Fruit fly (Drosophila melanogaster) whole organism, wandering third instar larva: Measurements from ENCODE around the gene Gfat2.

Source experiments
- Abd-B ChIP-seq: fragments of >200 bp; optimal IDR thresholded peaks from 2 replicates; lab custom pipeline; 2017; ENCODE audit warnings: missing biosample characterization, missing genetic modification characterization
- CG32264 ChIP-seq: fragments of 200-800 bp; sonication (Bioruptor generic); optimal IDR thresholded peaks from 2 replicates; lab custom pipeline; 2016; ENCODE audit warnings: missing biosample characterization, missing genetic modification characterization
- CG9705 ChIP-seq: fragments of 200-800 bp; sonication (Bioruptor generic); optimal IDR thresholded peaks from 2 replicates; lab custom pipeline; 2018; ENCODE audit warnings: missing biosample characterization, mild to moderate bottlenecking, missing genetic modification characterization
- CrebA ChIP-seq: fragments of 200-800 bp; sonication (Bioruptor generic); optimal IDR thresholded peaks from 2 replicates; lab custom pipeline; 2016; ENCODE audit warnings: missing biosample characterization, mild to moderate bottlenecking, missing genetic modification characterization, borderline replicate concordance
- Dif ChIP-seq: fragments of 200-275, 200-300 bp; sonication (Bioruptor generic); optimal IDR thresholded peaks from 2 replicates; lab custom pipeline; 2018; ENCODE audit warnings: missing biosample characterization, missing genetic modification characterization; ENCODE audit not compliant: partially characterized antibody
- GATAd ChIP-seq: sonication (Bioruptor generic); optimal IDR thresholded peaks from 2 replicates; lab custom pipeline; 2016; ENCODE audit warnings: missing biosample characterization, missing genetic modification characterization
- HLH106 ChIP-seq: fragments of 200-800 bp; optimal IDR thresholded peaks from 3 replicates; lab custom pipeline; 2019; ENCODE audit warnings: missing biosample characterization, mild to moderate bottlenecking, missing genetic modification characterization, moderate library complexity
- Hnf4 ChIP-seq: fragments of 200-800 bp; sonication (Bioruptor generic); optimal IDR thresholded peaks from 2 replicates; lab custom pipeline; 2016; ENCODE audit warnings: missing biosample characterization, mild to moderate bottlenecking, missing genetic modification characterization
- Hr78 ChIP-seq: fragments of >200 bp; optimal IDR thresholded peaks from 2 replicates; lab custom pipeline; 2017; ENCODE audit warnings: missing biosample characterization, missing genetic modification characterization
- Hr83 ChIP-seq: fragments of 200-300 bp; sonication (Bioruptor generic); optimal IDR thresholded peaks from 2 replicates; lab custom pipeline; 2016; ENCODE audit warnings: missing biosample characterization, mild to moderate bottlenecking, missing genetic modification characterization, moderate library complexity; ENCODE audit not compliant: poor library complexity, severe bottlenecking
- Jra ChIP-seq: sonication (Bioruptor generic); optimal IDR thresholded peaks from 2 replicates; lab custom pipeline; 2016; ENCODE audit warnings: missing biosample characterization, missing genetic modification characterization
- Mio ChIP-seq: sonication (Bioruptor generic); optimal IDR thresholded peaks from 2 replicates; lab custom pipeline; 2016; ENCODE audit warnings: missing biosample characterization, missing genetic modification characterization
- Myc ChIP-seq: fragments of >200 bp; optimal IDR thresholded peaks from 2 replicates; lab custom pipeline; 2017
- OdsH ChIP-seq: fragments of 200-800 bp; sonication (Bioruptor generic); optimal IDR thresholded peaks from 2 replicates; lab custom pipeline; 2016; ENCODE audit warnings: missing biosample characterization, mild to moderate bottlenecking, missing genetic modification characterization
- Rel ChIP-seq, 2 experiments: fragments of 200-800 bp; sonication (Bioruptor generic) in 1 of 2; optimal IDR thresholded peaks; 2 replicates in 1 of 2; 3 replicates in 1 of 2; lab custom pipeline; 2016 to 2019; ENCODE audit warnings: mild to moderate bottlenecking in 2 of 2, missing biosample characterization in 2 of 2, missing genetic modification characterization in 2 of 2, moderate library complexity in 1 of 2
- Sp1 ChIP-seq: fragments of 200-800 bp; sonication (Bioruptor generic); optimal IDR thresholded peaks from 3 replicates; lab custom pipeline; 2019; ENCODE audit warnings: missing biosample characterization, mild to moderate bottlenecking, missing genetic modification characterization, moderate library complexity
- Vsx2 ChIP-seq: fragments of 200-300, 225-300 bp; sonication (Bioruptor generic); optimal IDR thresholded peaks from 2 replicates; lab custom pipeline; 2018; ENCODE audit warnings: missing biosample characterization, missing genetic modification characterization; ENCODE audit not compliant: partially characterized antibody
- br ChIP-seq: fragments of 200-800 bp; sonication (Bioruptor generic); optimal IDR thresholded peaks from 2 replicates; lab custom pipeline; 2016; ENCODE audit warnings: missing biosample characterization, missing genetic modification characterization
- brk ChIP-seq: fragments of 200-800 bp; sonication (Bioruptor generic); optimal IDR thresholded peaks from 2 replicates; lab custom pipeline; 2016; ENCODE audit warnings: missing biosample characterization, mild to moderate bottlenecking, missing genetic modification characterization
- dl ChIP-seq, 2 experiments: fragments of 175-275, 200-275 bp in 1 of 2; fragments of 200-275 bp in 1 of 2; sonication (Bioruptor generic); optimal IDR thresholded peaks; lab custom pipeline; 2018; ENCODE audit warnings: mild to moderate bottlenecking in 2 of 2, missing biosample characterization in 2 of 2, missing genetic modification characterization in 2 of 2, moderate library complexity in 2 of 2; ENCODE audit not compliant: partially characterized antibody in 2 of 2, insufficient read depth in 1 of 2
- dmrt93B ChIP-seq: fragments of 200-800 bp; sonication (Bioruptor generic); optimal IDR thresholded peaks from 2 replicates; lab custom pipeline; 2018; ENCODE audit warnings: missing biosample characterization, mild to moderate bottlenecking, missing genetic modification characterization
- dsf ChIP-seq: sonication (Bioruptor generic); optimal IDR thresholded peaks from 2 replicates; lab custom pipeline; 2016; ENCODE audit warnings: missing biosample characterization, missing genetic modification characterization, borderline replicate concordance
- ey ChIP-seq: fragments of 200-800 bp; sonication (Bioruptor generic); optimal IDR thresholded peaks from 2 replicates; lab custom pipeline; 2016; ENCODE audit warnings: missing biosample characterization, missing genetic modification characterization
- foxo ChIP-seq, 2 experiments: fragments of 200-800 bp; sonication (Bioruptor generic); optimal IDR thresholded peaks; 2 replicates in 1 of 2; 3 replicates in 1 of 2; lab custom pipeline; 2016 to 2017; ENCODE audit warnings: missing biosample characterization in 2 of 2, missing genetic modification characterization in 2 of 2
- fru ChIP-seq: fragments of 200-800 bp; sonication (Bioruptor generic); optimal IDR thresholded peaks from 3 replicates; lab custom pipeline; 2016; ENCODE audit warnings: missing biosample characterization, mild to moderate bottlenecking, missing genetic modification characterization
- h ChIP-seq: fragments of 200-800 bp; sonication (Bioruptor generic); optimal IDR thresholded peaks from 3 replicates; lab custom pipeline; 2016; ENCODE audit warnings: missing biosample characterization, mild to moderate bottlenecking, missing genetic modification characterization
- jim ChIP-seq: fragments of 175-275, 200-325 bp; sonication (Bioruptor generic); optimal IDR thresholded peaks from 2 replicates; lab custom pipeline; 2016; ENCODE audit warnings: missing biosample characterization, mild to moderate bottlenecking, missing genetic modification characterization
- lola ChIP-seq: fragments of >200 bp; optimal IDR thresholded peaks from 2 replicates; lab custom pipeline; 2017; ENCODE audit warnings: missing biosample characterization, missing genetic modification characterization
- pan ChIP-seq: fragments of >200 bp; optimal IDR thresholded peaks from 2 replicates; lab custom pipeline; 2017
- psq ChIP-seq: fragments of 200-800 bp; sonication (Bioruptor generic); optimal IDR thresholded peaks from 3 replicates; lab custom pipeline; 2017; ENCODE audit warnings: missing biosample characterization, mild to moderate bottlenecking, missing genetic modification characterization, moderate library complexity
- rgr ChIP-seq: fragments of 200-800 bp; sonication (Bioruptor generic); optimal IDR thresholded peaks from 3 replicates; lab custom pipeline; 2016; ENCODE audit warnings: missing biosample characterization, mild to moderate bottlenecking, missing genetic modification characterization
- sage ChIP-seq: fragments of 200-800 bp; sonication (Bioruptor generic); optimal IDR thresholded peaks from 2 replicates; lab custom pipeline; 2016; ENCODE audit warnings: missing biosample characterization, mild to moderate bottlenecking, missing genetic modification characterization
- sv ChIP-seq: fragments of 200-800 bp; sonication (Bioruptor generic); optimal IDR thresholded peaks from 3 replicates; lab custom pipeline; 2016; ENCODE audit warnings: missing biosample characterization, missing genetic modification characterization
- tai ChIP-seq: sonication (Bioruptor generic); optimal IDR thresholded peaks from 2 replicates; lab custom pipeline; 2016; ENCODE audit warnings: missing biosample characterization, missing genetic modification characterization
- usp ChIP-seq: fragments of >200 bp; optimal IDR thresholded peaks from 2 replicates; lab custom pipeline; 2017; ENCODE audit warnings: missing biosample characterization, missing genetic modification characterization
- woc ChIP-seq: sonication (Bioruptor generic); optimal IDR thresholded peaks from 2 replicates; lab custom pipeline; 2016; ENCODE audit warnings: missing biosample characterization, mild to moderate bottlenecking, missing genetic modification characterization

Gfat2 gene

DNA sequence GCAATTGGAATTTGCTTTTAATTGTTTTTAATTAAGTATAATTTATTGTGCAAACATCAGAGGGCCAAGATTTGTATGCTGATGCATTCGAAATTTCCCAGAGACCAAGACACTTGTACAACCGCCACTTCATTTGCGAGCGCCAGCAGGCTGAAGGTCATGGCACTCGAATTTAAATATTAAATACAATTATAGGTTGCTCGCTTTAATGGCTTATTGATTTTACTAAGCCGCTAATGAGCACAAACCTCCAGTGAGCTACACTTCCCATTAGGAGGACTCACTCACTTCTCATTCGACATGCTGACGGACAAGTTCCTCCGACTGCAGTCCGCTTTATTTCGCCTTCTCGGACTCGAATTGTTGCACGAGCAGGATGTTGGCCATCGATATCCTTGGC, 12.4 kb upstream of the Gfat2 start, which contains the start of gene Or98b:
Gene Or98b, plus strand, starts transcription at position 301 of the 400 bp plus-strand sequence.
- no peak for TF ChIP-seq Vsx2 (GFP tag; lab: Kevin White, UChicago)
- TF ChIP-seq Hr78 (GFP tag; lab: Kevin White, UChicago) = no peak
- TF ChIP-seq OdsH (GFP tag; lab: Kevin White, UChicago) = no peak
- TF ChIP-seq usp (GFP tag; lab: Kevin White, UChicago) = no peak
- no peak for TF ChIP-seq pan (lab: Kevin White, UChicago)
- TF ChIP-seq dmrt93B (GFP tag; lab: Kevin White, UChicago) = no peak
- no peak for TF ChIP-seq jim
- TF ChIP-seq Myc (lab: Kevin White, UChicago) = no peak
- TF ChIP-seq HLH106 = no peak
- TF ChIP-seq foxo (GFP tag; optimal IDR thresholded peaks at IDR 0.05; lab: Kevin White, UChicago) = no peak
- TF ChIP-seq fru (GFP tag; lab: Kevin White, UChicago) = no peak
- no peak for TF ChIP-seq Dif (GFP tag; lab: Kevin White, UChicago)
- TF ChIP-seq Hnf4 = no peak
- TF ChIP-seq psq (GFP tag; lab: Kevin White, UChicago) = no peak
- no peak for TF ChIP-seq CrebA
- no peak for TF ChIP-seq GATAd (GFP tag; lab: Kevin White, UChicago)
- TF ChIP-seq dsf (GFP tag; lab: Kevin White, UChicago) = no peak
- TF ChIP-seq CG32264 = no peak
- no peak for TF ChIP-seq rgr (GFP tag; lab: Kevin White, UChicago)

- peak; percentile 76 for TF ChIP-seq Myc (lab: Kevin White, UChicago)
- no peak for TF ChIP-seq brk (GFP tag; lab: Kevin White, UChicago)
These were observed 5.7 kb upstream of the Gfat2 start for dm6 chr3R:28345287-28345686.

DNA sequence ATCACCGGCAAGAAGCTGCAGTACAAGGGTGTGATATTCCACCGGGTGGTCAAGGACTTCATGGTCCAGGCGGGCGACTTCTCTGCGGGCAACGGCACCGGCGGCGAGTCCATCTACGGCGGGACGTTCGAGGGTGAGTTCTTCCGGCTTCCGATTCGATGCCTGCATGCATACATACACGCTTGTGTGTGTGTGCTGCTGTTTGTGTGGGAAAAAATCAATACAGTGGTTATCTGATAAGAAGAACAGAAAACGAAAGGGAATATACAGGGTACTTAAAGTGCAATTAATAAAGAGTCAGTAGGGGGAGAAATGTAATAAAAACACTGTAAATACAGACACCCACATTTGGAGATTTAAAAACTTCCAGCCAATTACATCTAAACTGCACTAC, 1.0 kb upstream of the Gfat2 start:
- no peak for TF ChIP-seq GATAd (GFP tag; lab: Kevin White, UChicago)
- TF ChIP-seq dsf (GFP tag; lab: Kevin White, UChicago) = no peak
- peak in 1 of 2 experiments; percentile 61 for TF ChIP-seq foxo (GFP tag; optimal IDR thresholded peaks at IDR 0.05; lab: Kevin White, UChicago)
- no peak for TF ChIP-seq Hr83 (GFP tag; lab: Kevin White, UChicago)
- TF ChIP-seq HLH106 = peak; percentile 22
- no peak for TF ChIP-seq Mio (GFP tag; lab: Kevin White, UChicago)
- TF ChIP-seq OdsH (GFP tag; lab: Kevin White, UChicago) = peak; percentile 12
- TF ChIP-seq fru (GFP tag; lab: Kevin White, UChicago) = peak; percentile 17
- TF ChIP-seq sage = no peak
- no peak for TF ChIP-seq lola (GFP tag; lab: Kevin White, UChicago)
- TF ChIP-seq CG32264 = no peak
- no peak for TF ChIP-seq Abd-B (GFP tag; lab: Kevin White, UChicago)
- peak; percentile 18 for TF ChIP-seq br (GFP tag; lab: Kevin White, UChicago)
- TF ChIP-seq woc (GFP tag; lab: Kevin White, UChicago) = no peak
- no peak for TF ChIP-seq Myc (lab: Kevin White, UChicago)
- TF ChIP-seq Sp1 (GFP tag; lab: Kevin White, UChicago) = no peak
- no peak for TF ChIP-seq dl (GFP tag; optimal IDR thresholded peaks at IDR 0.05; lab: Kevin White, UChicago; ENCODE audit: insufficient read depth in 1 of 2, partially characterized antibody in 2 of 2)
- no peak for TF ChIP-seq Rel (GFP tag; optimal IDR thresholded peaks at IDR 0.05; lab: Kevin White, UChicago)
- TF ChIP-seq Rel (tag; optimal IDR thresholded peaks at IDR 0.05; lab: Kevin White, UChicago) = no peak
- no peak for TF ChIP-seq CrebA
- peak; percentile 44 for TF ChIP-seq rgr (GFP tag; lab: Kevin White, UChicago)
- TF ChIP-seq Jra (GFP tag; lab: Kevin White, UChicago) = no peak
- TF ChIP-seq tai (GFP tag; lab: Kevin White, UChicago) = no peak

dm6 chr3R:28336046-28336771, 3.4 kb downstream of the Gfat2 start, which contains the start of gene larp:
TSS of gene larp (minus strand) at chr3R:28336440.
- TF ChIP-seq Myc (lab: Kevin White, UChicago) = peak; percentile 17
- peak in 1 of 2 experiments; percentile 65 for TF ChIP-seq foxo (GFP tag; optimal IDR thresholded peaks at IDR 0.05; lab: Kevin White, UChicago)
- peak; percentile 43 for TF ChIP-seq OdsH (GFP tag; lab: Kevin White, UChicago)
- peak; percentile 69 for TF ChIP-seq Hnf4
- peak; percentile 42 for TF ChIP-seq br (GFP tag; lab: Kevin White, UChicago)
- peak; percentile 35 for TF ChIP-seq CG9705
- TF ChIP-seq rgr (GFP tag; lab: Kevin White, UChicago) = peak; percentile 62
- TF ChIP-seq dmrt93B (GFP tag; lab: Kevin White, UChicago) = peak; percentile 29
- peak; percentile 32 for TF ChIP-seq Sp1 (GFP tag; lab: Kevin White, UChicago)
- TF ChIP-seq ey (GFP tag; lab: Kevin White, UChicago) = peak; percentile 44
- no peak for TF ChIP-seq CrebA
- TF ChIP-seq Vsx2 (GFP tag; lab: Kevin White, UChicago) = no peak
- no peak for TF ChIP-seq usp (GFP tag; lab: Kevin White, UChicago)
- TF ChIP-seq sage = no peak
- TF ChIP-seq HLH106 = peak; percentile 69
- TF ChIP-seq psq (GFP tag; lab: Kevin White, UChicago) = peak; percentile 48
- no peak for TF ChIP-seq brk (GFP tag; lab: Kevin White, UChicago)
- no peak for TF ChIP-seq dsf (GFP tag; lab: Kevin White, UChicago)
- TF ChIP-seq GATAd (GFP tag; lab: Kevin White, UChicago) = peak; percentile 1
- peak; percentile 30 for TF ChIP-seq Jra (GFP tag; lab: Kevin White, UChicago)
- TF ChIP-seq sv (GFP tag; lab: Kevin White, UChicago) = peak; percentile 53
- TF ChIP-seq fru (GFP tag; lab: Kevin White, UChicago) = peak; percentile 43
- TF ChIP-seq h (GFP tag; lab: Kevin White, UChicago) = peak; percentile 47
- TF ChIP-seq woc (GFP tag; lab: Kevin White, UChicago) = peak; percentile 64
- peak; percentile 61 for TF ChIP-seq Hr83 (GFP tag; lab: Kevin White, UChicago)
